Fruit fly (Drosophila melanogaster) Kc167 (cell line): ENCODE results near the gene TwdlX.

ENCODE experiments used
- Myc ChIP-seq: fragments of >200 bp; optimal IDR thresholded peaks from 2 replicates; lab custom pipeline; 2017; ENCODE audit warnings: missing external identifiers
- Sin3A ChIP-seq: fragments of >200 bp; optimal IDR thresholded peaks from 2 replicates; lab custom pipeline; 2018; ENCODE audit warnings: missing external identifiers
- insv ChIP-seq: fragments of >200 bp; optimal IDR thresholded peaks from 3 replicates; lab custom pipeline; 2018; ENCODE audit warnings: missing external identifiers
- psq ChIP-seq: fragments of >200 bp; optimal IDR thresholded peaks from 2 replicates; lab custom pipeline; 2017; ENCODE audit warnings: missing external identifiers

- no peak for TF ChIP-seq psq (lab: Kevin White, UChicago)
- TF ChIP-seq Sin3A (lab: Kevin White, UChicago) = no peak
- TF ChIP-seq insv (lab: Kevin White, UChicago) = no peak
- TF ChIP-seq Myc (lab: Kevin White, UChicago) = no peak
Observed at dm6 chrX:16751579-16752156, 20.8 kb downstream of the TwdlX start, which contains the start of gene goe.
